Worm (Caenorhabditis elegans): ENCODE measurements around the gene mma-1.

- TF ChIP-seq flt-1 (GFP tag; IDR thresholded peaks at IDR 0.05) (no peak), ama-1 (optimal IDR thresholded peaks at IDR 0.05) (no peak), hnd-1 (tag; optimal IDR thresholded peaks at IDR 0.05) (no peak), ceh-36 (tag; optimal IDR thresholded peaks at IDR 0.05) (no peak), hmbx-1 (tag; optimal IDR thresholded peaks at IDR 0.05) (no peak), ceh-13 (GFP tag; optimal IDR thresholded peaks at IDR 0.05) (no peak), aly-1 (tag; optimal IDR thresholded peaks at IDR 0.05) (no peak), B0310.2 (tag; optimal IDR thresholded peaks at IDR 0.05) (no peak), sea-1 (GFP tag; conservative IDR thresholded peaks at IDR 0.05) (no peak), tbx-11 (GFP tag; IDR thresholded peaks at IDR 0.05) (no peak), tra-4 (tag; optimal IDR thresholded peaks at IDR 0.05) (no peak), tbx-37 (GFP tag; conservative IDR thresholded peaks at IDR 0.05) (no peak)
These were observed 42.8 kb downstream of the mma-1 start for ce11 chrV:12553286-12553725.
